Fruit fly (Drosophila melanogaster): ENCODE results near the gene CG4995.

CG4995 gene

dm6 chr2L:10276436-10276835, 45.8 kb upstream of the CG4995 start (continued):
- no peak for TF ChIP-seq ranshi (GFP tag; IDR thresholded peaks at IDR 0.05)
- TF ChIP-seq Hr3 (GFP tag; optimal IDR thresholded peaks at IDR 0.05), result no peak
- no peak for TF ChIP-seq corto (GFP tag; optimal IDR thresholded peaks at IDR 0.05)
- TF ChIP-seq CG18764 (GFP tag; optimal IDR thresholded peaks at IDR 0.05), result peak; percentile 5
- TF ChIP-seq CG10147 (GFP tag; optimal IDR thresholded peaks at IDR 0.05), result no peak
- TF ChIP-seq Antp (GFP tag; optimal IDR thresholded peaks at IDR 0.05), result no peak
- no peak for TF ChIP-seq tna (GFP tag; IDR thresholded peaks at IDR 0.05; ENCODE audit: partially characterized antibody)
- no peak for TF ChIP-seq lmd (GFP tag; IDR thresholded peaks at IDR 0.05)
- no peak for TF ChIP-seq lov (optimal IDR thresholded peaks at IDR 0.05)
- TF ChIP-seq lov (GFP tag; IDR thresholded peaks at IDR 0.05), result no peak
- TF ChIP-seq fd3F (GFP tag; optimal IDR thresholded peaks at IDR 0.05), result no peak
- no peak for TF ChIP-seq CG1792 (GFP tag; optimal IDR thresholded peaks at IDR 0.05)
- no peak for TF ChIP-seq danr (GFP tag; IDR thresholded peaks at IDR 0.05)
- peak; percentile 29 for TF ChIP-seq CG2875 (GFP tag; optimal IDR thresholded peaks at IDR 0.05)
- TF ChIP-seq Sin3A (optimal IDR thresholded peaks at IDR 0.05), result no peak
- no peak for TF ChIP-seq Hsf (GFP tag; optimal IDR thresholded peaks at IDR 0.05)
- no peak for TF ChIP-seq Bdp1 (GFP tag; optimal IDR thresholded peaks at IDR 0.05)
- peak in 1 of 2 experiments; percentile 60 for TF ChIP-seq Pdp1 (GFP tag; optimal IDR thresholded peaks at IDR 0.05)
- peak; percentile 23 for TF ChIP-seq az2 (GFP tag; optimal IDR thresholded peaks at IDR 0.05)
- TF ChIP-seq CG4282 (GFP tag; optimal IDR thresholded peaks at IDR 0.05), result no peak
- TF ChIP-seq Mad (GFP tag; optimal IDR thresholded peaks at IDR 0.05), result no peak
- TF ChIP-seq Stat92E (GFP tag; optimal IDR thresholded peaks at IDR 0.05), result no peak
- TF ChIP-seq wek (GFP tag; optimal IDR thresholded peaks at IDR 0.05), result no peak
- TF ChIP-seq CG34376 (GFP tag; optimal IDR thresholded peaks at IDR 0.05), result no peak
- TF ChIP-seq pum (GFP tag; optimal IDR thresholded peaks at IDR 0.05), result no peak
- TF ChIP-seq CG12219 (GFP tag; optimal IDR thresholded peaks at IDR 0.05), result no peak
- TF ChIP-seq seq (GFP tag; IDR thresholded peaks at IDR 0.05), result no peak
- TF ChIP-seq Ravus (GFP tag; IDR thresholded peaks at IDR 0.05), result no peak
- peak; percentile 44; the same call in 1 of the 3 replicates for TF ChIP-seq gce (GFP tag; IDR thresholded peaks at IDR 0.05)
- no peak for TF ChIP-seq D (optimal IDR thresholded peaks at IDR 0.05)
- TF ChIP-seq D (GFP tag; optimal IDR thresholded peaks at IDR 0.05), result peak; percentile 61
- TF ChIP-seq CG18262 (tag; optimal IDR thresholded peaks at IDR 0.05), result peak; percentile 82
- TF ChIP-seq CG12769 (tag; optimal IDR thresholded peaks at IDR 0.05), result no peak
- no peak for TF ChIP-seq lbe (GFP tag; optimal IDR thresholded peaks at IDR 0.05)
- no peak for TF ChIP-seq Hr39 (optimal IDR thresholded peaks at IDR 0.05)
- TF ChIP-seq Trl (optimal IDR thresholded peaks at IDR 0.05), result no peak
- no peak for TF ChIP-seq Trl (GFP tag; optimal IDR thresholded peaks at IDR 0.05)
- no peak for TF ChIP-seq pfk (GFP tag; optimal IDR thresholded peaks at IDR 0.05)
- TF ChIP-seq Meics (GFP tag; optimal IDR thresholded peaks at IDR 0.05), result no peak
- no peak for TF ChIP-seq grn (GFP tag; optimal IDR thresholded peaks at IDR 0.05)
- no peak for TF ChIP-seq CG13424 (tag; optimal IDR thresholded peaks at IDR 0.05)
- TF ChIP-seq tin (GFP tag; optimal IDR thresholded peaks at IDR 0.05), result no peak
- TF ChIP-seq yki (optimal IDR thresholded peaks at IDR 0.05), result no peak
- TF ChIP-seq Dip3 (GFP tag; optimal IDR thresholded peaks at IDR 0.05), result no peak
- no peak for TF ChIP-seq ERR (GFP tag; optimal IDR thresholded peaks at IDR 0.05)
- TF ChIP-seq CG13894 (tag; optimal IDR thresholded peaks at IDR 0.05), result no peak
- TF ChIP-seq CG1529 (GFP tag; optimal IDR thresholded peaks at IDR 0.05), result no peak
- TF ChIP-seq lab (GFP tag; optimal IDR thresholded peaks at IDR 0.05), result no peak
- peak in 1 of 3 experiments; percentile 45 for TF ChIP-seq lola (GFP tag; optimal IDR thresholded peaks at IDR 0.05)
- TF ChIP-seq CG15601 (tag; optimal IDR thresholded peaks at IDR 0.05), result peak; percentile 18
- TF ChIP-seq Gug (GFP tag; IDR thresholded peaks at IDR 0.05), result no peak
- TF ChIP-seq twi (tag; optimal IDR thresholded peaks at IDR 0.05), result no peak
- TF ChIP-seq Fer1 (GFP tag; optimal IDR thresholded peaks at IDR 0.05), result no peak
